Worm (Caenorhabditis elegans) whole organism, midembryonic: ENCODE measurements around the gene rps-16.

ENCODE experiments used
- T22C8.4 ChIP-seq: fragments of 200-800 bp; sonication (Bioruptor generic); IDR thresholded peaks from 2 replicates; pipeline ENCODE4 v1.3.6; 2022; ENCODE audit warnings: missing genetic modification characterization, missing compliant biosample characterization
- cog-1 ChIP-seq: sonication (generic microtip); optimal IDR thresholded peaks from 2 replicates; lab custom pipeline; 2016; ENCODE audit warnings: missing genetic modification characterization, missing compliant biosample characterization
- flt-1 ChIP-seq: fragments of 200-800 bp; sonication (Bioruptor generic); IDR thresholded peaks from 2 replicates; pipeline ENCODE4 v1.3.6; 2022; ENCODE audit warnings: missing genetic modification characterization, missing compliant biosample characterization
- klf-2 ChIP-seq: fragments of 200-800 bp; sonication (Bioruptor generic); conservative IDR thresholded peaks from 2 replicates; pipeline ENCODE4 v1.3.6; 2022; ENCODE audit warnings: missing genetic modification reagents, missing genetic modification characterization, missing compliant biosample characterization
- med-1 ChIP-seq: sonication (generic microtip); optimal IDR thresholded peaks from 2 replicates; lab custom pipeline; 2017; ENCODE audit warnings: missing genetic modification characterization, mild to moderate bottlenecking, missing compliant biosample characterization, antibody characterized with exemption, missing genetic modification reagents; ENCODE audit not compliant: insufficient read depth
- ref-1 ChIP-seq: fragments of 200-800 bp; sonication (Bioruptor generic); conservative IDR thresholded peaks from 2 replicates; pipeline ENCODE4 v1.3.6; 2022; ENCODE audit warnings: missing genetic modification reagents, missing genetic modification characterization, missing compliant biosample characterization
- tab-1 ChIP-seq: fragments of 200-800 bp; sonication (Bioruptor generic); IDR thresholded peaks from 2 replicates; pipeline ENCODE4 v1.3.6; 2022; ENCODE audit warnings: missing genetic modification characterization, missing compliant biosample characterization
- ztf-23 ChIP-seq: fragments of 200-800 bp; sonication (Bioruptor generic); IDR thresholded peaks from 2 replicates; pipeline ENCODE4 v1.3.6; 2022; ENCODE audit warnings: missing genetic modification reagents, missing genetic modification characterization, missing compliant biosample characterization
- ztf-29 ChIP-seq: fragments of 200-800 bp; sonication (Bioruptor generic); IDR thresholded peaks from 2 replicates; pipeline ENCODE4 v1.3.6; 2022; ENCODE audit warnings: missing genetic modification reagents, missing genetic modification characterization, missing compliant biosample characterization

Gene rps-16

DNA sequence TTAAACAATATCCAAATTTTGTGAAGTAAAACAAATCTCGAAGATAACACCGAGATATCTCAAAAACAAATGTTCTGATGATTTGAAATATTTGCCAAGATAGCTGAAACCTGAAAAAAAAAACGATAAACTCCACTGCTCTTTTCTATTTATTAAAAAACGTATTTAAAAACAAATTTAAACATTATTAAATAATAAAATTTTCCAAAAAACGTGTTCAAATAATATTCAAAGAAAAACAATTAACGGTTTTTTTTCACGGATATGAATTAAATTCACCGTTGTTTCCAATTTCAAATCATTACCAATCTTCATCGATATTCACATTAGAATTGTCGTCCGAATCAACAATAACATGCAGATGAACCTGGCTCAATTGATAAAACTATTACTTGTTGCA is 4.1 kb downstream of the rps-16 start, which contains the start of gene irld-14:
TSS of gene irld-14 (plus strand) at position 301 of the 400 bp plus-strand sequence.
- TF ChIP-seq klf-2 (GFP tag; lab: Robert Waterston, UW) (no peak), ztf-23 (GFP tag; lab: Robert Waterston, UW) (no peak), cog-1 (no peak), ref-1 (GFP tag; lab: Robert Waterston, UW) (no peak), flt-1 (GFP tag; lab: Robert Waterston, UW) (no peak), ztf-29 (GFP tag; lab: Robert Waterston, UW) (no peak), med-1 (GFP tag; lab: Kevin White, UChicago) (no peak), tab-1 (no peak), T22C8.4 (GFP tag; lab: Robert Waterston, UW) (no peak)

DNA sequence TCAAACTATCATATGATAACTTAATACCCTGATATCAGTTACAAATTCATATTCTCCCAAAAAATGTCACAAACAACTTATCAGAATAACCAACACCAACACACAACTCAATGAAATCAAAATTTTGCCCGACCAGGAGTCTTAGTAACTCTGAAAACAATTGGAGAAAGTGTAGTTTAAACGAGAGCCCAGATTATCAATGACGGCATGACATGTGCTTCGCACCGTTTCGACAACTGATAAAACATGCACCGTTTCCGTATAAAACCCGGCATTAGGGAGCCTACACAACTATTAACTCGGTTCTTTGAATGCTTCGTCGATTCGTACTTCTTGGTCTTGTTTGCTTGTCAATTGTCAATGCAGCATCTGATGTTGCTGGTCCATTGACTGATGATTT is 6.7 kb downstream of the rps-16 start, which contains the start of gene fil-1:
TSS of gene fil-1 (plus strand) at position 219 of the 400 bp plus-strand sequence.
- no peak for TF ChIP-seq med-1 (GFP tag; lab: Kevin White, UChicago)
- no peak for TF ChIP-seq klf-2 (GFP tag; lab: Robert Waterston, UW)
- no peak for TF ChIP-seq ztf-29 (GFP tag; lab: Robert Waterston, UW)
- no peak for TF ChIP-seq tab-1
- no peak for TF ChIP-seq flt-1 (GFP tag; lab: Robert Waterston, UW)
- TF ChIP-seq T22C8.4 (GFP tag; lab: Robert Waterston, UW): no peak
- no peak for TF ChIP-seq ref-1 (GFP tag; lab: Robert Waterston, UW)
- no peak for TF ChIP-seq cog-1
- TF ChIP-seq ztf-23 (GFP tag; lab: Robert Waterston, UW): no peak

DNA sequence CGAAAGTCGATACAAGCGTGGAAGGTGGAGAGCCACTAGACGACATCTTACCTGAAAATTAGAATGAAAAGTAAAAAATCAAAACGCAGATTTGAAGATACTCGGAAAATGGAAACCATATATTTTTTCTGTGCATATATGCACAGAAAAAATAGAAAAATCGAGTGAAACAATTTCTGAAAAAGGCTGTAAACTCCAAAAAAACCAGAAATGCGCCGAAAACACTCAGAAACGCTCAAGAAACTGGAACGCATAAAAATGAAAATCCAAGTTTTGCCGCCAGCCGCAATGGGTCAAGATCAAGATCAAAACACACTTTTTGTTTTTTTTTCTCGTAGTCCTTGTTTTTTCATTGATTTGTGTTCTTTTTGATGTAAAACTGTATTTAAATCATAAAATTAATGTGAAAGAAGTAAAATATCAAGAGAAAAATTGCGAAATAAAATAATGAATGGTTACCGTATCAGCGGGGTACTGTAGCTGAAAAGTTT is 7.7 kb downstream of the rps-16 start, which contains the start of gene T01C3.3:
TSS of gene T01C3.3 (minus strand) at position 51 of the 491 bp plus-strand sequence.
- TF ChIP-seq flt-1 (GFP tag; lab: Robert Waterston, UW): no peak
- no peak for TF ChIP-seq ref-1 (GFP tag; lab: Robert Waterston, UW)
- no peak for TF ChIP-seq T22C8.4 (GFP tag; lab: Robert Waterston, UW)
- no peak for TF ChIP-seq ztf-29 (GFP tag; lab: Robert Waterston, UW)
- TF ChIP-seq tab-1: no peak
- no peak for TF ChIP-seq med-1 (GFP tag; lab: Kevin White, UChicago)
- no peak for TF ChIP-seq klf-2 (GFP tag; lab: Robert Waterston, UW)
- no peak for TF ChIP-seq cog-1

DNA sequence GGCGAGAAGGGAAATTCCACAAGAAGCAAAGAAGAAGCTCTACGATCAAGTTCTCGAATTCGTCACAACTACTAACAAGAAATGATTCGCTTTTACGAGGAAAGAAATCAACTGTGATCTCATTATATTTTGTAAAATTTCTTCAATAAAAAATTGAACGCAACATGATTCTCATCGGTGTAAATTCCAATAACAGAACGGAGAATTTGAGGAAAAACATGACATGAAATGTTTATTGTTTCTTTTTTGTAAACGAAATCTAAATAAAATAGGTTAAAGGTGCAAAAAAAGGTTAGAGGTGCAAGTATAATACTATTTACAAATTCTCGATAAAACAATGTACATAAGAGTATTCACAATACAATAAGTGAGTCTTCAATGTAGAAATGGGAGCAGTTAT is 8.9 kb downstream of the rps-16 start:
- TF ChIP-seq ztf-23 (GFP tag; lab: Robert Waterston, UW): no peak
- TF ChIP-seq cog-1: no peak
- TF ChIP-seq tab-1: no peak
- TF ChIP-seq ref-1 (GFP tag; lab: Robert Waterston, UW): no peak
- no peak for TF ChIP-seq med-1 (GFP tag; lab: Kevin White, UChicago)
- no peak for TF ChIP-seq ztf-29 (GFP tag; lab: Robert Waterston, UW)
- no peak for TF ChIP-seq T22C8.4 (GFP tag; lab: Robert Waterston, UW)
- no peak for TF ChIP-seq flt-1 (GFP tag; lab: Robert Waterston, UW)
- no peak for TF ChIP-seq klf-2 (GFP tag; lab: Robert Waterston, UW)

DNA sequence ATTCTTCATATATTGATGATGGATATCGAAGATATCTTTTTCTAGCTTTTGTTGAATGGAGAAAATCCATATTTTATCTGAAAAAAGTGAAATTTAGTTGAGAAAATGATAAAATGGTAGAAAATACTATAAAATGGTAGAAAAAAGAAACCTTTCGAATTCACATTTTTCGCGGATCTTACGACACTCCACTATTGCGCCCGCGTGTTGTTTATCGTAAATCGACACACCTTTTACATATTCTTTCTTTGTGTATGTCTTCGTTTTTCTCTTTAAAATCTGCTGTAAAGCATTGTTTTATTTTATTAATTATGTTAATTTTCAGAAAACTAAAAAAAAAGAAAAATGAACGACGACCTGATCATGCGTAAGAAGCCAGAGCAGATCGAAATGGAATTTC is 9.5 kb downstream of the rps-16 start, which contains the start of the genes cdt-2 and T01C3.2:
TSS of gene cdt-2 (minus strand) at position 284 of the 400 bp plus-strand sequence.
TSS of gene T01C3.2 (plus strand) at position 326 of the 400 bp plus-strand sequence.
- TF ChIP-seq T22C8.4 (GFP tag; lab: Robert Waterston, UW) (no peak), klf-2 (GFP tag; lab: Robert Waterston, UW) (no peak), med-1 (GFP tag; lab: Kevin White, UChicago) (no peak), ztf-23 (GFP tag; lab: Robert Waterston, UW) (no peak), cog-1 (no peak), ref-1 (GFP tag; lab: Robert Waterston, UW) (no peak)

DNA sequence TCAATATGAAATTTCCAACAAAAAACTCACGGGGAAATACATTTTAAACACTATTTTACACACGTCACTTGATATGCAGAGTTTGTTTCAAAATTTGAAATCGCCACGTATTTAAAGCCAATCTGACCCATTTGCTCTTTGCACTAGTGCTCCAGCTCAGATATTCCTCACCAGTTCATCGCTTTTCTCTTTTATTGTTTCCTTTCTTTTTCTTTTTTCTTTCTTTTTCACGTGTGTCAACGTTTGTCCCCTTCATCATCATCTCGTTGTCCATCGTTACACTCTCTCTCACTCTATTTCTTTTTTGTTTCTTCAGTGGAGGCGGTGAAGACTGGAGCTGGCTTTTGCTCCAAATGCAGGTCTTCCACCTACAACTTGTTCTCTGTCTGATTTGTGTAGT is 15.7 kb downstream of the rps-16 start, which contains the start of gene F02D8.4:
TSS of gene F02D8.4 (plus strand) at position 301 of the 400 bp plus-strand sequence.
- TF ChIP-seq flt-1 (GFP tag; lab: Robert Waterston, UW) (no peak), ref-1 (GFP tag; lab: Robert Waterston, UW) (no peak), T22C8.4 (GFP tag; lab: Robert Waterston, UW) (no peak), med-1 (GFP tag; lab: Kevin White, UChicago) (no peak), ztf-29 (GFP tag; lab: Robert Waterston, UW) (no peak), ztf-23 (GFP tag; lab: Robert Waterston, UW) (no peak), cog-1 (no peak), tab-1 (no peak), klf-2 (GFP tag; lab: Robert Waterston, UW) (no peak)

DNA sequence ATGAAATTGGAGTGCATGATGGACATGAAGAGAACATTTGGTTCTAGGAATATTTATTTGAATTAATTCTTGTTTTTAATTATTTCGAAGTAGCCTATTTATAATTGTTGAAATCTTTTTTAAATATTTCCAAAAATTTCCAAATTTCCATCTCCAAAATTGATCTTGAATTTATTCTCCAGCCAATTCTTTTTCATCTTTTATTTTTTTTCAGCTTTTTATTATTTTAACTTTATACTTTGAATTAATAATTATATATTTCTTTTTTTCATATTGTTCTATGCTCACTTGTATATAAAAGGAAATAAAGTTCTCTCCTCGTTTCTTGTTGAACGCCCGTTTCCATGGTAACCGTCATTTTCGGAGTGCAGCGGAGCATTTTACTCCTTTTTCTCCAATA is 20.4 kb downstream of the rps-16 start, which contains the start of gene xbx-1:
TSS of gene xbx-1 (plus strand) at position 301 of the 400 bp plus-strand sequence.
- TF ChIP-seq ref-1 (GFP tag; lab: Robert Waterston, UW): no peak
- no peak for TF ChIP-seq tab-1
- TF ChIP-seq med-1 (GFP tag; lab: Kevin White, UChicago): no peak
- no peak for TF ChIP-seq flt-1 (GFP tag; lab: Robert Waterston, UW)

DNA sequence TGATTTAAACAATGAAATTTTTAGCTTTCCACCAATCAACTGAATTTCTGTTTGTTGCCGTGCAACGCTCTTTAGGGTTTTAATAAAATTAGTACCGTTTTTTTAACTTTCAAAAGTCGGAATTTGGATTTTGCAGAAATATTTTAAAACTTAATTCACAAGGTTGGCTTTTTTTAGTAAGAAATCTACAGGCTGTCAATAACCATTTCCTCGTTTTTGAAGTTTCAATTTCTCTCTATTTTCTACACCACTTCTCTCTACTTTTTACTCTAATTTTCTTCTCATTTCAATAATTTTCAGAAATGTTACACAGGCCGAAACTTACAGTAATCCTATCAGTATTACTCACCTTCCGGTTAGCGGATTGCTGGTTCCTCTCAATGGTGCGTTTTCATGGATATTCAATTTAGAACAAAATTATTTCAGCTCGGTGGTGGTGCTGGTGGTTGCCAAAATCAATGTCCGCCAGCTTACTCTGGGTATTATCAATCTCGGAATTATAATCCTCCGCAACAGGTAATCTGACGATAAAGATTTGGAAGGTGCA is 22.1 kb downstream of the rps-16 start, which contains the start of the genes grd-12 and F02D8.1:
TSS of gene grd-12 (plus strand) at position 301 of the 547 bp plus-strand sequence.
TSS of gene F02D8.1 (minus strand) at position 497 of the 547 bp plus-strand sequence.
- no peak for TF ChIP-seq ref-1 (GFP tag; lab: Robert Waterston, UW)
- TF ChIP-seq T22C8.4 (GFP tag; lab: Robert Waterston, UW): no peak
- TF ChIP-seq cog-1: no peak
- TF ChIP-seq klf-2 (GFP tag; lab: Robert Waterston, UW): no peak
- TF ChIP-seq tab-1: no peak
- TF ChIP-seq flt-1 (GFP tag; lab: Robert Waterston, UW): no peak
- TF ChIP-seq med-1 (GFP tag; lab: Kevin White, UChicago): no peak
- TF ChIP-seq ztf-23 (GFP tag; lab: Robert Waterston, UW): no peak
- TF ChIP-seq ztf-29 (GFP tag; lab: Robert Waterston, UW): no peak

DNA sequence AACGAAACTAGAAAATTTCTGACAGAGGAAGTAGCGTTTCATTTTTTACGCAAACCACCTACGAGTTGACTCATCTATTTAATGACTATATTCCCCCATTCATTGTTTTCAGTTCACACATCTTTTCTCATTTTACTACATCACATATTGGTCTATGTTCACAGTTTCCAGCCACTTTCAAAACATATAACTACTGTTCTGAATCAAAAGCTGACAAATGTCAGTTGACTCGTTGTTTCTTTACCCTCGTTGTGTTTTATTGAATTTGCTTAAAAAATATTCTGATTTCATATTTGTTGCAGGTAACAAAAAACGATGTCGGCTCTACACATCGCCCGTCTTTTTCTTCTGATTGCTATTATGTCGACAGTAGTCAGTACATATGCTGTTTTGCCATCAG is 29.2 kb downstream of the rps-16 start, which contains the start of gene nlp-59:
TSS of gene nlp-59 (plus strand) at position 301 of the 400 bp plus-strand sequence.
- no peak for TF ChIP-seq T22C8.4 (GFP tag; lab: Robert Waterston, UW)
- no peak for TF ChIP-seq cog-1
- no peak for TF ChIP-seq ztf-23 (GFP tag; lab: Robert Waterston, UW)
- no peak for TF ChIP-seq klf-2 (GFP tag; lab: Robert Waterston, UW)
- TF ChIP-seq flt-1 (GFP tag; lab: Robert Waterston, UW): no peak
- TF ChIP-seq tab-1: no peak
- no peak for TF ChIP-seq ztf-29 (GFP tag; lab: Robert Waterston, UW)
- no peak for TF ChIP-seq ref-1 (GFP tag; lab: Robert Waterston, UW)
- TF ChIP-seq med-1 (GFP tag; lab: Kevin White, UChicago): no peak
